Worm (Caenorhabditis elegans) whole organism, young adult: Measurements from ENCODE around the gene R10D12.8.

Source experiments
- C17E4.6 ChIP-seq: fragments of 200-800 bp; sonication (Bioruptor generic); IDR thresholded peaks from 2 replicates; pipeline ENCODE4 v1.3.6; 2022; ENCODE audit warnings: missing genetic modification reagents, missing genetic modification characterization, missing compliant biosample characterization
- F10E7.11 ChIP-seq: sonication (generic microtip); optimal IDR thresholded peaks from 2 replicates; lab custom pipeline; 2017; ENCODE audit warnings: mild to moderate bottlenecking, missing genetic modification characterization, moderate library complexity, missing compliant biosample characterization
- F23B12.7 ChIP-seq: sonication (generic microtip); optimal IDR thresholded peaks from 2 replicates; lab custom pipeline; 2017; ENCODE audit warnings: missing genetic modification characterization, mild to moderate bottlenecking, missing compliant biosample characterization, antibody characterized with exemption, moderate library complexity; ENCODE audit not compliant: insufficient read depth
- T26A5.8 ChIP-seq: sonication (generic microtip); optimal IDR thresholded peaks from 2 replicates; lab custom pipeline; 2016; ENCODE audit warnings: missing genetic modification characterization, missing compliant biosample characterization
- Y53F4B.3 ChIP-seq: fragments of 200-800 bp; sonication (Bioruptor generic); IDR thresholded peaks from 2 replicates; pipeline ENCODE4 v1.3.6; 2022; ENCODE audit warnings: missing genetic modification reagents, missing genetic modification characterization, missing compliant biosample characterization
- Y56A3A.18 ChIP-seq: fragments of 200-800 bp; sonication (Bioruptor generic); IDR thresholded peaks from 2 replicates; pipeline ENCODE4 v1.3.6; 2022; ENCODE audit warnings: missing genetic modification reagents, missing genetic modification characterization, missing compliant biosample characterization
- ZK185.1 ChIP-seq: sonication (generic microtip); optimal IDR thresholded peaks from 2 replicates; lab custom pipeline; 2016; ENCODE audit warnings: mild to moderate bottlenecking, missing genetic modification characterization, missing compliant biosample characterization; ENCODE audit not compliant: poor library complexity, severe bottlenecking
- ama-1 ChIP-seq, 3 experiments: fragments of 150-350 bp in 1 of 3; sonication (generic microtip) in 2 of 3; optimal IDR thresholded peaks; 2 replicates each; lab custom pipeline; 2014 to 2018; ENCODE audit warnings: missing biosample characterization in 2 of 3, missing genetic modification characterization in 2 of 3, missing genetic modification reagents in 2 of 3
- ccch-3 ChIP-seq: fragments of 200-800 bp; sonication (Bioruptor generic); optimal IDR thresholded peaks from 2 replicates; lab custom pipeline; 2018; ENCODE audit warnings: mild to moderate bottlenecking, missing genetic modification characterization, missing compliant biosample characterization
- ceh-79 ChIP-seq: sonication (generic microtip); optimal IDR thresholded peaks from 2 replicates; lab custom pipeline; 2017; ENCODE audit warnings: mild to moderate bottlenecking, missing genetic modification characterization, missing compliant biosample characterization
- gei-17 ChIP-seq: fragments of 200-800 bp; sonication (Bioruptor generic); optimal IDR thresholded peaks from 2 replicates; lab custom pipeline; 2018; ENCODE audit warnings: mild to moderate bottlenecking, missing genetic modification characterization, missing compliant biosample characterization
- hmg-1.2 ChIP-seq: fragments of 200-800 bp; sonication (Bioruptor generic); IDR thresholded peaks from 2 replicates; pipeline ENCODE4 v1.3.6; 2022; ENCODE audit warnings: missing genetic modification reagents, missing genetic modification characterization, missing compliant biosample characterization
- hmg-20 ChIP-seq: fragments of 200-800 bp; sonication (Bioruptor generic); IDR thresholded peaks from 2 replicates; pipeline ENCODE4 v1.3.6; 2022; ENCODE audit warnings: missing genetic modification reagents, missing genetic modification characterization, missing compliant biosample characterization
- hrde-1 ChIP-seq: sonication (generic microtip); optimal IDR thresholded peaks from 2 replicates; lab custom pipeline; 2016; ENCODE audit warnings: missing genetic modification characterization, mild to moderate bottlenecking, missing compliant biosample characterization, moderate library complexity, missing genotype, missing genetic modification reagents, borderline replicate concordance
- lin-54 ChIP-seq: fragments of 200-800 bp; sonication (Bioruptor generic); optimal IDR thresholded peaks from 2 replicates; lab custom pipeline; 2018; ENCODE audit warnings: mild to moderate bottlenecking, missing genetic modification characterization, missing compliant biosample characterization
- madf-10 ChIP-seq: sonication (generic microtip); optimal IDR thresholded peaks from 2 replicates; lab custom pipeline; 2016; ENCODE audit warnings: mild to moderate bottlenecking, missing genetic modification characterization, missing compliant biosample characterization
- madf-3 ChIP-seq: fragments of 200-800 bp; sonication (Bioruptor generic); IDR thresholded peaks from 2 replicates; pipeline ENCODE4 v1.3.6; 2022; ENCODE audit warnings: missing genetic modification reagents, missing genetic modification characterization, missing compliant biosample characterization
- madf-6 ChIP-seq: fragments of 200-800 bp; sonication (Bioruptor generic); IDR thresholded peaks from 2 replicates; pipeline ENCODE4 v1.3.6; 2022; ENCODE audit warnings: missing genetic modification reagents, missing genetic modification characterization, missing compliant biosample characterization
- mel-28 ChIP-seq: sonication (generic microtip); optimal IDR thresholded peaks from 2 replicates; lab custom pipeline; 2016; ENCODE audit warnings: borderline replicate concordance, mild to moderate bottlenecking, missing genetic modification characterization, missing compliant biosample characterization
- nfyb-1 ChIP-seq: fragments of 200-800 bp; sonication (Bioruptor generic); IDR thresholded peaks from 2 replicates; pipeline ENCODE4 v1.3.6; 2022; ENCODE audit warnings: missing genetic modification reagents, missing genetic modification characterization, missing compliant biosample characterization
- nhr-120 ChIP-seq: fragments of 200-800 bp; sonication (Bioruptor generic); IDR thresholded peaks from 2 replicates; pipeline ENCODE4 v1.3.6; 2022; ENCODE audit warnings: missing genetic modification characterization, missing compliant biosample characterization
- nhr-80 ChIP-seq: sonication (generic microtip); optimal IDR thresholded peaks from 2 replicates; lab custom pipeline; 2016; ENCODE audit warnings: missing genetic modification characterization, missing compliant biosample characterization
- pha-4 ChIP-seq: fragments of 150-350 bp; sonication (generic microtip); optimal IDR thresholded peaks from 2 replicates; lab custom pipeline; 2014; ENCODE audit warnings: missing biosample characterization, missing genetic modification reagents, missing genetic modification characterization
- snpc-1.1 ChIP-seq: sonication (generic microtip); optimal IDR thresholded peaks from 2 replicates; lab custom pipeline; 2017; ENCODE audit warnings: missing genetic modification characterization, mild to moderate bottlenecking, missing compliant biosample characterization, antibody characterized with exemption, moderate library complexity, missing genotype, missing genetic modification reagents; ENCODE audit not compliant: insufficient read depth
- snpc-3.4 ChIP-seq: sonication (generic microtip); optimal IDR thresholded peaks from 2 replicates; lab custom pipeline; 2017; ENCODE audit warnings: missing genetic modification characterization, mild to moderate bottlenecking, missing compliant biosample characterization, antibody characterized with exemption, moderate library complexity, missing genotype, missing genetic modification reagents
- snpc-4 ChIP-seq, 5 experiments: fragments of 150-350 bp in 1 of 5; sonication (generic microtip) in 4 of 5; optimal IDR thresholded peaks; 2 replicates each; lab custom pipeline; 2014 to 2018; ENCODE audit warnings: missing genetic modification characterization in 5 of 5, missing biosample characterization in 3 of 5, antibody characterized with exemption in 2 of 5, mild to moderate bottlenecking in 2 of 5, missing compliant biosample characterization in 2 of 5, missing genotype in 2 of 5, moderate library complexity in 2 of 5, missing genetic modification reagents in 1 of 5
- xnd-1 ChIP-seq: sonication (generic microtip); optimal IDR thresholded peaks from 2 replicates; lab custom pipeline; 2016; ENCODE audit warnings: missing genotype, missing genetic modification reagents, missing genetic modification characterization, missing compliant biosample characterization

The R10D12.8 gene

DNA sequence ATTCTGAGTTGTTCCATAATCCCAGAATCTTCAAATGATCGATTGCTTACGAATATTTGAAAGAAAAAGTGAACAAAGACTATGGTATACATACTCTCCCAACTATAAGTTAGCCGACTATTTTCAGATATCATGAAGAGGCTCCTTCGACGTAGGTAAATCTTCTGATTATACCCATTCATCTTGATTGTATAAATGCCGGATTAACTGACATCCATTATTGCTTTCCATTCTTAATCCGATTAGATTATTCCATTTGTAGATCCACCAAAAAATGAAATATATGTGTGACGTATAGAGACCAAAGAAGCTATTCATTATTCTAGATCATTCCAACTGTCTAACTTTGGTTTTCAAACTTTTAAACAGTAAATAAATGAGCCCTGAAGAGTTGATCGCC, 40.4 kb upstream of the R10D12.8 start:
- TF ChIP-seq madf-6 (GFP tag; lab: Robert Waterston, UW) (no peak), pha-4 (tag; lab: Kevin White, UChicago) (no peak), C17E4.6 (GFP tag; lab: Robert Waterston, UW) (no peak), ZK185.1 (tag; lab: Kevin White, UChicago) (no peak), Y53F4B.3 (GFP tag; lab: Robert Waterston, UW) (no peak), hmg-20 (GFP tag; lab: Robert Waterston, UW) (no peak), lin-54 (no peak), snpc-4 (GFP tag; optimal IDR thresholded peaks at IDR 0.05; lab: Kevin White, UChicago) (no peak), snpc-4 (tag; optimal IDR thresholded peaks at IDR 0.05; lab: Kevin White, UChicago) (no peak), mel-28 (tag; lab: Kevin White, UChicago) (no peak), F10E7.11 (no peak)

DNA sequence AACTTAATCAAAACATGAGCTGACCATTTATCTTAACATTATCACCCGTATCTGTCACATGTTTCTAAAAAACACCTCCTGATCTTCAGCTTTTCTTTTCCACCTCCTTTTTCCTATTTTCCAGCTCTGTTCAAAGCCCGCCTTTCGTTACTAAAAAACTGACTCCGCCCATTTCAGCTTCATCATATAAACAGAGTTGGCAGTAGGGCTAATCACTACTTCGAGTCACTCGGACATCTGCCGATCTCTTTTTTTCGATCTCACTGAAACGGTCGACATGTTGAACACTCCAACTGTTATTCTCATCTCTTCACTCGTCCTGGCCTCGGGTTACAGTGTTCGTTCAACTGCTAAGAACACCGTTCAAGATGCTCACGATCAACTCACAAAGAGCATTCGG, 39.4 kb upstream of the R10D12.8 start, which contains the start of gene droe-4:
Gene droe-4, plus strand, starts transcription at position 172 of the 400 bp plus-strand sequence.
- no peak for TF ChIP-seq ccch-3 (GFP tag; lab: Kevin White, UChicago)
- no peak for TF ChIP-seq xnd-1 (tag; lab: Kevin White, UChicago)
- TF ChIP-seq madf-3 (GFP tag; lab: Robert Waterston, UW), result no peak

DNA sequence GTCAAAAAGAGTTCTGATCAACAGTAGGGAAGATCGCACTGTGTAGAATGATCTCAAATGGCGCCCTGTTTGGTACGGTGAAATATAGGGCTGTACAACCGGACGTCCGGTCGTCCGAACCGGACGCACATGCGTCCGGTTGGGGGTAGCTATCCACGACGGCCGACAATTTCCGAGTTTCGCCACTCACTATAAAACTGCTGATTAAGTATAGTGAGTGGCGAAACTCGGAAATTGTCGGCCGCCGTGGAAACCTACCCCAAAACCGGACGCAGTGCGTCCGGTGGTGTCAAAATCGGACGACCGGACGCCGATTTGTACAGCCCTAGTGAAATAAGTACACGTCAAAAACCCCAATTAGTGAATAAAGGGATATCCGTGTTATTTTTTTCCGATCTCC, 38.9 kb upstream of the R10D12.8 start:
- peak; percentile 27 for TF ChIP-seq snpc-3.4 (tag; lab: Kevin White, UChicago)
- peak; percentile 32 for TF ChIP-seq snpc-4 (GFP tag; optimal IDR thresholded peaks at IDR 0.05; lab: Kevin White, UChicago)
- TF ChIP-seq snpc-4 (tag; optimal IDR thresholded peaks at IDR 0.05; lab: Kevin White, UChicago), result peak in 3 of 4 experiments; percentile 58 to 90 (median 89)
- TF ChIP-seq snpc-1.1 (tag; lab: Kevin White, UChicago), result peak; percentile 77
- TF ChIP-seq hmg-1.2 (GFP tag; lab: Robert Waterston, UW), result peak; percentile 34; the same call in 1 of the 2 replicates

DNA sequence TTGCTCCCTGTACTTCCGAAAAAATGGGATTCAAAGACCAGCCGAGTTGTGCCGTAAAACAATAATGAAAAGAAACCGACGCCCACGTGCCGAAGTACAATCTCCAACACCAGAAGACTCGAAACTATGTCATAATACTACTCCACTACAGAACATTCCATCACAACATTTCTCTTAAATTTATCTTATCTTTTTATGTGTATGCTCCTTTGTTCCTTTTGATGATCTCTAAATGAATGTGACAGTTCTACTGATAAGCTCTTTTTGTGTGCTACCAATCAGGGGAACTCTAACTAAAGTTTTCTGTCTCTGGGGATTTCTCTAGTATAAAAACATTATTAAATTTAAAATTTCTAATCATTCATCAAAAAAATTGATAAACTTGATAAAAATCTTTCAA, 33.7 kb upstream of the R10D12.8 start:
- TF ChIP-seq F23B12.7 (tag; lab: Kevin White, UChicago) (no peak), ama-1 (optimal IDR thresholded peaks at IDR 0.05; lab: Kevin White, UChicago) (no peak), ama-1 (GFP tag; optimal IDR thresholded peaks at IDR 0.05; lab: Kevin White, UChicago) (peak in 1 of 2 experiments; percentile 24), madf-6 (GFP tag; lab: Robert Waterston, UW) (peak; percentile 52), ceh-79 (tag; lab: Kevin White, UChicago) (peak; percentile 12), hrde-1 (tag; lab: Kevin White, UChicago) (no peak), nhr-80 (tag; lab: Kevin White, UChicago) (peak; percentile 67), F10E7.11 (no peak), Y56A3A.18 (GFP tag; lab: Robert Waterston, UW) (0 out of 2 replicates have a peak, but pooled peaks have one; percentile 48), nfyb-1 (GFP tag; lab: Robert Waterston, UW) (0 out of 2 replicates have a peak, but pooled peaks have one; percentile 17), snpc-4 (GFP tag; optimal IDR thresholded peaks at IDR 0.05; lab: Kevin White, UChicago) (no peak), snpc-4 (tag; optimal IDR thresholded peaks at IDR 0.05; lab: Kevin White, UChicago) (peak in 1 of 4 experiments; percentile 3), hmg-1.2 (GFP tag; lab: Robert Waterston, UW) (peak; percentile 13; the same call in 1 of the 2 replicates), snpc-3.4 (tag; lab: Kevin White, UChicago) (no peak), snpc-1.1 (tag; lab: Kevin White, UChicago) (no peak), T26A5.8 (no peak)

DNA sequence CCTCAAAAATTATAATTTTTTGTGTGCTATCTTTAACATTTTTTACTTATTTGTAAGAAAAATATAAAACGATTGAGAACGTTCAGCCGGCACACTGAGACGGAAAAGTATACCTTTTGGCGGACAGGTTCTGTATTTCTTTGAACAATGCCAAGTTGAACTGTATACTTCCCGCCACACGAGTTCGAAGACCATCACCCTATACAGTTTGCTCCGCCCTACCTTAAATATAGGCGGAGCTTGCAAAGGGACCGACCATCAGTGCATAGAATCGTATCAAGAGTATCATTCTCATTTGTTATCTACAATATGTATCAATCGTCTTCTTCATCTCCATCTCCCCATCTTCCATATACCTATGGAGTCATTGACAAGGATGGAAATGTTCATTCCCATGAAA, 31.7 kb upstream of the R10D12.8 start, which contains the start of gene end-1:
Gene end-1, plus strand, starts transcription at position 301 of the 400 bp plus-strand sequence.
- TF ChIP-seq ama-1 (optimal IDR thresholded peaks at IDR 0.05; lab: Kevin White, UChicago) (no peak), ama-1 (GFP tag; optimal IDR thresholded peaks at IDR 0.05; lab: Kevin White, UChicago) (no peak), nhr-120 (no peak), madf-10 (tag; lab: Kevin White, UChicago) (no peak), lin-54 (no peak), gei-17 (no peak)
